Worm (Caenorhabditis elegans) whole organism, L4 larva: ENCODE results near the gene acs-21.

Experiments used
- F26F4.8 ChIP-seq: fragments of 200-800 bp; sonication (Bioruptor generic); conservative IDR thresholded peaks from 2 replicates; pipeline ENCODE4 v1.3.6; 2022; ENCODE audit warnings: missing genetic modification characterization, missing compliant biosample characterization
- T20F7.1 ChIP-seq: fragments of 200-800 bp; sonication (Bioruptor generic); optimal IDR thresholded peaks from 2 replicates; lab custom pipeline; 2018; ENCODE audit warnings: mild to moderate bottlenecking, missing genetic modification characterization, missing compliant biosample characterization
- Y105C5A.15 ChIP-seq: fragments of 200-800 bp; sonication (Bioruptor generic); IDR thresholded peaks from 2 replicates; pipeline ENCODE4 v1.3.6; 2022; ENCODE audit warnings: missing genetic modification characterization, missing compliant biosample characterization
- aha-1 ChIP-seq: fragments of 150-350 bp; peaks from one replicate; lab custom pipeline; 2014; ENCODE audit warnings: missing biosample characterization, missing genetic modification characterization
- ama-1 ChIP-seq: fragments of 150-350 bp; optimal IDR thresholded peaks from 2 replicates; lab custom pipeline; 2014; ENCODE audit warnings: inconsistent platforms, mixed read lengths
- arid-1 ChIP-seq: fragments of 200-800 bp; sonication (Bioruptor generic); conservative IDR thresholded peaks from 2 replicates; pipeline ENCODE4 v1.3.6; 2022; ENCODE audit warnings: missing genetic modification reagents, missing genetic modification characterization, missing compliant biosample characterization
- ceh-44 ChIP-seq: fragments of 200-800 bp; sonication (Bioruptor generic); IDR thresholded peaks from 2 replicates; pipeline ENCODE4 v1.3.6; 2022; ENCODE audit warnings: missing genetic modification reagents, missing genetic modification characterization, missing compliant biosample characterization
- ceh-62 ChIP-seq: sonication (generic microtip); optimal IDR thresholded peaks from 2 replicates; lab custom pipeline; 2017; ENCODE audit warnings: missing biosample characterization, missing genetic modification characterization
- ctbp-1 ChIP-seq: fragments of 200-800 bp; sonication (Bioruptor generic); IDR thresholded peaks from 2 replicates; pipeline ENCODE4 v1.3.6; 2022; ENCODE audit warnings: missing genetic modification reagents, missing genetic modification characterization, missing compliant biosample characterization
- daf-12 ChIP-seq: fragments of 150-350 bp; optimal IDR thresholded peaks from 2 replicates; lab custom pipeline; 2014; ENCODE audit warnings: missing biosample characterization, missing genetic modification reagents, missing genetic modification characterization
- dmd-6 ChIP-seq: fragments of 200-800 bp; sonication (Bioruptor generic); IDR thresholded peaks from 2 replicates; pipeline ENCODE4 v1.3.6; 2022; ENCODE audit warnings: missing genetic modification reagents, missing genetic modification characterization, missing compliant biosample characterization
- dmd-9 ChIP-seq: fragments of 200-800 bp; sonication (Bioruptor generic); IDR thresholded peaks from 2 replicates; pipeline ENCODE4 v1.3.6; 2022; ENCODE audit warnings: missing genetic modification reagents, missing genetic modification characterization, missing compliant biosample characterization
- dpl-1 ChIP-seq: fragments of 150-350 bp; optimal IDR thresholded peaks from 2 replicates; lab custom pipeline; 2014; ENCODE audit warnings: missing biosample characterization, missing genetic modification reagents, missing genetic modification characterization
- dve-1 ChIP-seq: sonication (generic microtip); optimal IDR thresholded peaks from 2 replicates; lab custom pipeline; 2017; ENCODE audit warnings: antibody characterized with exemption, mild to moderate bottlenecking, missing genetic modification characterization, missing compliant biosample characterization; ENCODE audit not compliant: insufficient read depth
- egl-27 ChIP-seq: sonication (generic microtip); optimal IDR thresholded peaks from 3 replicates; lab custom pipeline; 2017; ENCODE audit warnings: missing biosample characterization, missing genetic modification reagents, missing genetic modification characterization
- fos-1 ChIP-seq: fragments of 150-350 bp; optimal IDR thresholded peaks from 2 replicates; lab custom pipeline; 2014; ENCODE audit warnings: missing biosample characterization, missing genetic modification characterization
- hif-1 ChIP-seq, 2 experiments: sonication (generic microtip); optimal IDR thresholded peaks; 2 replicates each; lab custom pipeline; 2016 to 2017; ENCODE audit warnings: missing compliant biosample characterization in 2 of 2, missing genetic modification characterization in 2 of 2, missing genetic modification reagents in 2 of 2, missing genotype in 2 of 2, mild to moderate bottlenecking in 1 of 2
- lim-7 ChIP-seq: fragments of 200-800 bp; sonication (Bioruptor generic); IDR thresholded peaks from 2 replicates; pipeline ENCODE4 v1.3.6; 2022; ENCODE audit warnings: missing genetic modification characterization, missing compliant biosample characterization
- lin-1 ChIP-seq: fragments of 200-800 bp; sonication (Bioruptor generic); IDR thresholded peaks from 2 replicates; pipeline ENCODE4 v1.3.6; 2022; ENCODE audit warnings: missing genetic modification reagents, missing genetic modification characterization, missing compliant biosample characterization
- lin-15B ChIP-seq: fragments of 150-350 bp; sonication (generic microtip); optimal IDR thresholded peaks from 3 replicates; lab custom pipeline; 2014; ENCODE audit warnings: missing biosample characterization, missing genetic modification characterization
- lsy-2 ChIP-seq, 2 experiments: fragments of 150-350 bp in 1 of 2; sonication (generic microtip) in 1 of 2; optimal IDR thresholded peaks; 2 replicates each; lab custom pipeline; 2014 to 2017; ENCODE audit warnings: missing biosample characterization in 2 of 2, missing genetic modification characterization in 2 of 2
- madf-9 ChIP-seq: fragments of 200-800 bp; sonication (Bioruptor generic); conservative IDR thresholded peaks from 2 replicates; pipeline ENCODE4 v1.3.6; 2022; ENCODE audit warnings: missing genetic modification reagents, missing genetic modification characterization, missing compliant biosample characterization
- mdl-1 ChIP-seq, 2 experiments: fragments of 150-350 bp in 1 of 2; sonication (generic microtip) in 1 of 2; optimal IDR thresholded peaks; 2 replicates each; lab custom pipeline; 2014 to 2017; ENCODE audit warnings: missing biosample characterization in 2 of 2, missing genetic modification characterization in 2 of 2
- mep-1 ChIP-seq: fragments of 150-350 bp; sonication (generic microtip); optimal IDR thresholded peaks from 3 replicates; lab custom pipeline; 2014; ENCODE audit warnings: missing biosample characterization, missing genetic modification characterization
- nhr-111 ChIP-seq: fragments of 200-800 bp; sonication (Bioruptor generic); optimal IDR thresholded peaks from 2 replicates; lab custom pipeline; 2018; ENCODE audit warnings: mild to moderate bottlenecking, missing genetic modification characterization, missing compliant biosample characterization
- nhr-25 ChIP-seq: sonication (generic microtip); optimal IDR thresholded peaks from 2 replicates; lab custom pipeline; 2017; ENCODE audit warnings: missing genetic modification characterization, mild to moderate bottlenecking, missing compliant biosample characterization, antibody characterized with exemption, moderate library complexity, borderline replicate concordance; ENCODE audit not compliant: insufficient read depth
- nhr-28 ChIP-seq: fragments of 150-350 bp; optimal IDR thresholded peaks from 2 replicates; lab custom pipeline; 2014; ENCODE audit warnings: missing biosample characterization, missing genetic modification characterization
- nhr-6 ChIP-seq: fragments of 150-350 bp; optimal IDR thresholded peaks from 2 replicates; lab custom pipeline; 2014; ENCODE audit warnings: missing biosample characterization, missing genetic modification characterization
- nhr-76 ChIP-seq: fragments of 150-350 bp; optimal IDR thresholded peaks from 2 replicates; lab custom pipeline; 2014; ENCODE audit warnings: missing biosample characterization, missing genetic modification characterization
- pqm-1 ChIP-seq: sonication (generic microtip); optimal IDR thresholded peaks from 2 replicates; lab custom pipeline; 2017; ENCODE audit warnings: missing biosample characterization, missing genetic modification characterization
- saeg-2 ChIP-seq: fragments of 200-800 bp; sonication (Bioruptor generic); IDR thresholded peaks from 2 replicates; pipeline ENCODE4 v1.3.6; 2022; ENCODE audit warnings: missing genetic modification reagents, missing genetic modification characterization, missing compliant biosample characterization
- sdz-12 ChIP-seq: fragments of 200-800 bp; sonication (Bioruptor generic); optimal IDR thresholded peaks from 2 replicates; lab custom pipeline; 2018; ENCODE audit warnings: mild to moderate bottlenecking, missing genetic modification characterization, missing compliant biosample characterization
- tag-97 ChIP-seq: fragments of 200-800 bp; sonication (Bioruptor generic); IDR thresholded peaks from 2 replicates; pipeline ENCODE4 v1.3.6; 2022; ENCODE audit warnings: missing genetic modification characterization, missing compliant biosample characterization
- unc-62 ChIP-seq, 3 experiments: fragments of 150-350 bp in 1 of 3; sonication (generic microtip); optimal IDR thresholded peaks in 2 of 3; peaks in 1 of 3; 1 replicate in 1 of 3; 2 replicates in 2 of 3; lab custom pipeline; 2014 to 2017; ENCODE audit warnings: missing biosample characterization in 3 of 3, missing genetic modification characterization in 3 of 3, missing genetic modification reagents in 3 of 3, missing genotype in 1 of 3
- zfp-3 ChIP-seq: fragments of 200-800 bp; sonication (Bioruptor generic); conservative IDR thresholded peaks from 2 replicates; pipeline ENCODE4 v1.3.6; 2022; ENCODE audit warnings: missing genetic modification reagents, missing genetic modification characterization, missing compliant biosample characterization

The acs-21 gene

ce11 chrV:3105810-3106209 lies 16.9 kb downstream of the acs-21 start, which contains the start of gene str-69 (continued):
- TF ChIP-seq F26F4.8 (GFP tag; lab: Robert Waterston, UW) = no peak

- TF ChIP-seq T20F7.1 (GFP tag; lab: Kevin White, UChicago) = no peak
- TF ChIP-seq tag-97 (GFP tag; lab: Robert Waterston, UW) = no peak
- no peak for TF ChIP-seq nhr-76 (tag; lab: Kevin White, UChicago)
- no peak for TF ChIP-seq dmd-9 (GFP tag; lab: Robert Waterston, UW)
- no peak for TF ChIP-seq lsy-2 (tag; optimal IDR thresholded peaks at IDR 0.05; lab: Kevin White, UChicago)
- no peak for TF ChIP-seq lin-15B (tag; lab: Kevin White, UChicago)
- TF ChIP-seq nhr-25 (tag; lab: Kevin White, UChicago) = no peak
- no peak for TF ChIP-seq dve-1 (tag; lab: Kevin White, UChicago)
- no peak for TF ChIP-seq lin-1 (GFP tag; lab: Robert Waterston, UW)
- no peak for TF ChIP-seq aha-1
- no peak for TF ChIP-seq arid-1 (GFP tag; lab: Robert Waterston, UW)
- TF ChIP-seq ceh-44 (GFP tag; lab: Robert Waterston, UW) = no peak
- TF ChIP-seq ctbp-1 = no peak
- no peak for TF ChIP-seq lim-7 (GFP tag; lab: Robert Waterston, UW)
- TF ChIP-seq dmd-6 (GFP tag; lab: Robert Waterston, UW) = no peak
- TF ChIP-seq unc-62 (GFP tag; optimal IDR thresholded peaks at IDR 0.05 in 1 of 2; lab: Kevin White, UChicago) = no peak
- no peak for TF ChIP-seq unc-62 (tag; optimal IDR thresholded peaks at IDR 0.05; lab: Kevin White, UChicago)
- no peak for TF ChIP-seq mdl-1 (tag; optimal IDR thresholded peaks at IDR 0.05; lab: Kevin White, UChicago)
- TF ChIP-seq mep-1 (tag; lab: Kevin White, UChicago) = no peak
- TF ChIP-seq sdz-12 (GFP tag; lab: Kevin White, UChicago) = no peak
These were observed 17.9 kb downstream of the acs-21 start for ce11 chrV:3106785-3107184.

ce11 chrV:3107450-3107849 lies 18.6 kb downstream of the acs-21 start, which contains the start of gene str-68:
Gene str-68 (minus strand): TSS chrV:3107550.
- TF ChIP-seq lsy-2 (tag; optimal IDR thresholded peaks at IDR 0.05; lab: Kevin White, UChicago) (no peak), madf-9 (GFP tag; lab: Robert Waterston, UW) (no peak), ceh-62 (no peak), dpl-1 (GFP tag; lab: Kevin White, UChicago) (no peak), ctbp-1 (no peak)

ce11 chrV:3112198-3112597 lies 23.3 kb downstream of the acs-21 start:
- TF ChIP-seq pqm-1 (peak; percentile 66), saeg-2 (GFP tag; lab: Robert Waterston, UW) (no peak), egl-27 (tag; lab: Kevin White, UChicago) (no peak), unc-62 (GFP tag; optimal IDR thresholded peaks at IDR 0.05 in 1 of 2; lab: Kevin White, UChicago) (peak in 1 of 2 experiments; percentile 53), unc-62 (tag; optimal IDR thresholded peaks at IDR 0.05; lab: Kevin White, UChicago) (no peak), nhr-28 (tag; lab: Kevin White, UChicago) (peak; percentile 85)
- TF ChIP-seq, all 104 proteins: peak for 3

ce11 chrV:3113751-3114150 lies 24.9 kb downstream of the acs-21 start, which contains the start of gene Y73C8C.8:
Gene Y73C8C.8 (minus strand): TSS chrV:3113851.
- TF ChIP-seq ama-1 (lab: Kevin White, UChicago) (no peak), dpl-1 (GFP tag; lab: Kevin White, UChicago) (no peak), daf-12 (tag; lab: Kevin White, UChicago) (no peak), nhr-6 (tag; lab: Kevin White, UChicago) (no peak), ctbp-1 (no peak), zfp-3 (GFP tag; lab: Robert Waterston, UW) (no peak), nhr-111 (GFP tag; lab: Kevin White, UChicago) (no peak), Y105C5A.15 (GFP tag; lab: Robert Waterston, UW) (no peak), hif-1 (tag; optimal IDR thresholded peaks at IDR 0.05; lab: Kevin White, UChicago) (no peak), fos-1 (no peak)
- TF ChIP-seq, all 104 proteins: peak for 0
